Worm (Caenorhabditis elegans) whole organism, L4 larva: Measurements from ENCODE around the gene C37H5.5.

Source experiments
- Y105C5A.15 ChIP-seq: fragments of 200-800 bp; sonication (Bioruptor generic); IDR thresholded peaks from 2 replicates; pipeline ENCODE4 v1.3.6; 2022; ENCODE audit warnings: missing genetic modification characterization, missing compliant biosample characterization
- ZK546.5 ChIP-seq, 2 experiments: sonication (generic microtip); optimal IDR thresholded peaks; 2 replicates each; lab custom pipeline; 2017; ENCODE audit warnings: missing biosample characterization in 2 of 2, missing genetic modification characterization in 2 of 2
- aly-2 ChIP-seq: sonication (generic microtip); optimal IDR thresholded peaks from 2 replicates; lab custom pipeline; 2018; ENCODE audit warnings: missing biosample characterization, missing genetic modification characterization
- ceh-28 ChIP-seq: fragments of 150-350 bp; optimal IDR thresholded peaks from 2 replicates; lab custom pipeline; 2014; ENCODE audit warnings: missing biosample characterization, missing genetic modification reagents, missing genetic modification characterization
- jun-1 ChIP-seq: fragments of 150-350 bp; optimal IDR thresholded peaks from 2 replicates; lab custom pipeline; 2014; ENCODE audit warnings: missing biosample characterization, missing genetic modification reagents, missing genetic modification characterization
- nhr-10 ChIP-seq: fragments of 150-350 bp; optimal IDR thresholded peaks from 2 replicates; lab custom pipeline; 2014; ENCODE audit warnings: missing biosample characterization, missing genetic modification characterization
- nhr-41 ChIP-seq: fragments of 200-800 bp; sonication (Bioruptor generic); IDR thresholded peaks from 2 replicates; pipeline ENCODE4 v1.3.6; 2022; ENCODE audit warnings: missing genetic modification reagents, missing genetic modification characterization, missing compliant biosample characterization
- pqm-1 ChIP-seq: sonication (generic microtip); optimal IDR thresholded peaks from 2 replicates; lab custom pipeline; 2017; ENCODE audit warnings: missing biosample characterization, missing genetic modification characterization

ce11 chrV:4823323-4823682 is 3.9 kb upstream of the C37H5.5 start, which contains the start of gene adss-1:
- no peak for TF ChIP-seq nhr-10 (tag; lab: Kevin White, UChicago)
- no peak for TF ChIP-seq ceh-28 (tag; lab: Kevin White, UChicago)
- TF ChIP-seq Y105C5A.15 (GFP tag; lab: Robert Waterston, UW): no peak
- TF ChIP-seq nhr-41 (GFP tag; lab: Robert Waterston, UW): no peak
- no peak for TF ChIP-seq pqm-1 (tag; lab: Kevin White, UChicago)
- no peak for TF ChIP-seq aly-2 (tag; lab: Kevin White, UChicago)
- no peak for TF ChIP-seq ZK546.5 (tag; optimal IDR thresholded peaks at IDR 0.05; lab: Kevin White, UChicago)
- no peak for TF ChIP-seq jun-1 (tag; lab: Kevin White, UChicago)
